Worm (Caenorhabditis elegans): ENCODE measurements around the gene ZK792.1.

The ZK792.1 gene

ce11 chrIV:11700752-11701151 is 41.1 kb downstream of the ZK792.1 start, which contains the start of gene dpy-20:
Gene dpy-20, minus strand, starts transcription at chrIV:11700852.
- TF ChIP-seq elt-2 (tag; optimal IDR thresholded peaks at IDR 0.05) = no peak

- TF ChIP-seq T23F11.4 (GFP tag; optimal IDR thresholded peaks at IDR 0.05) (no peak), ceh-24 (tag; optimal IDR thresholded peaks at IDR 0.05) (no peak), ets-4 (tag; optimal IDR thresholded peaks at IDR 0.05) (no peak), unc-42 (tag; optimal IDR thresholded peaks at IDR 0.05) (no peak), unc-86 (tag; optimal IDR thresholded peaks at IDR 0.05) (no peak), pha-4 (tag; optimal IDR thresholded peaks at IDR 0.05) (no peak), ceh-31 (tag; optimal IDR thresholded peaks at IDR 0.05) (no peak), fkh-6 (tag; optimal IDR thresholded peaks at IDR 0.05) (no peak), pros-1 (tag; optimal IDR thresholded peaks at IDR 0.05) (no peak), pag-3 (tag; optimal IDR thresholded peaks at IDR 0.05; ENCODE audit: borderline replicate concordance) (no peak), fax-1 (tag; optimal IDR thresholded peaks at IDR 0.05) (no peak), nhr-11 (tag; optimal IDR thresholded peaks at IDR 0.05) (no peak), ceh-34 (tag; optimal IDR thresholded peaks at IDR 0.05) (no peak), sox-2 (GFP tag; IDR thresholded peaks at IDR 0.05) (no peak), K02D7.2 (tag; optimal IDR thresholded peaks at IDR 0.05) (no peak), ceh-9 (tag; optimal IDR thresholded peaks at IDR 0.05) (no peak), ahr-1 (tag; optimal IDR thresholded peaks at IDR 0.05) (no peak), dve-1 (tag; optimal IDR thresholded peaks at IDR 0.05) (no peak), mec-3 (tag; optimal IDR thresholded peaks at IDR 0.05; ENCODE audit: borderline replicate concordance) (no peak), zip-5 (tag; optimal IDR thresholded peaks at IDR 0.05) (no peak)
Observed at ce11 chrIV:11701878-11702277, 42.2 kb downstream of the ZK792.1 start.

ce11 chrIV:11703685-11704296 is 44.1 kb downstream of the ZK792.1 start, which contains the start of the genes T22B3.3 and alg-3:
Gene T22B3.3, minus strand, starts transcription at chrIV:11703785.
Gene alg-3, plus strand, starts transcription at chrIV:11704246.
- TF ChIP-seq Y22D7AL.16 (tag; optimal IDR thresholded peaks at IDR 0.05) (no peak), pha-2 (tag; optimal IDR thresholded peaks at IDR 0.05) (no peak), T23F11.4 (GFP tag; optimal IDR thresholded peaks at IDR 0.05) (no peak), ahr-1 (tag; optimal IDR thresholded peaks at IDR 0.05) (no peak), ceh-18 (tag; optimal IDR thresholded peaks at IDR 0.05) (no peak), lim-6 (tag; optimal IDR thresholded peaks at IDR 0.05) (no peak), ceh-19 (GFP tag; optimal IDR thresholded peaks at IDR 0.05) (no peak), unc-86 (tag; optimal IDR thresholded peaks at IDR 0.05) (no peak), hlh-30 (tag; optimal IDR thresholded peaks at IDR 0.05; ENCODE audit: insufficient read depth) (no peak), C38D4.7 (GFP tag; optimal IDR thresholded peaks at IDR 0.05) (no peak), lin-11 (tag; optimal IDR thresholded peaks at IDR 0.05) (no peak), madf-2 (tag; optimal IDR thresholded peaks at IDR 0.05) (no peak)

ce11 chrIV:11710331-11710730 is 50.7 kb downstream of the ZK792.1 start:
- peak; percentile 98 for TF ChIP-seq unc-55 (GFP tag; optimal IDR thresholded peaks at IDR 0.05)
- TF ChIP-seq unc-86 (tag; optimal IDR thresholded peaks at IDR 0.05) = no peak
- TF ChIP-seq dve-1 (tag; optimal IDR thresholded peaks at IDR 0.05) = no peak
- TF ChIP-seq elt-2 (tag; optimal IDR thresholded peaks at IDR 0.05) = no peak
- TF ChIP-seq unc-3 (GFP tag; conservative IDR thresholded peaks at IDR 0.05) = no peak
- TF ChIP-seq unc-3 (tag; optimal IDR thresholded peaks at IDR 0.05) = no peak
- no peak for TF ChIP-seq syd-9 (tag; optimal IDR thresholded peaks at IDR 0.05)
- no peak for TF ChIP-seq ceh-22 (tag; optimal IDR thresholded peaks at IDR 0.05)
- TF ChIP-seq mec-3 (tag; optimal IDR thresholded peaks at IDR 0.05; ENCODE audit: borderline replicate concordance) = no peak
- TF ChIP-seq lin-11 (tag; optimal IDR thresholded peaks at IDR 0.05) = no peak
- TF ChIP-seq rnt-1 (tag; optimal IDR thresholded peaks at IDR 0.05) = peak; percentile 2
- no peak for TF ChIP-seq nhr-11 (tag; optimal IDR thresholded peaks at IDR 0.05)
- TF ChIP-seq nfya-1 (tag; optimal IDR thresholded peaks at IDR 0.05) = peak; percentile 30
- TF ChIP-seq C08G9.2 (tag; optimal IDR thresholded peaks at IDR 0.05) = no peak
- no peak for TF ChIP-seq fax-1 (tag; optimal IDR thresholded peaks at IDR 0.05)
- TF ChIP-seq ceh-2 (tag; optimal IDR thresholded peaks at IDR 0.05) = no peak
- TF ChIP-seq ceh-18 (tag; optimal IDR thresholded peaks at IDR 0.05) = peak; percentile 65
- no peak for TF ChIP-seq hlh-15 (tag; optimal IDR thresholded peaks at IDR 0.05)
